Worm (Caenorhabditis elegans) whole organism, L3 larva: ENCODE results near the gene capa-1.

ENCODE experiments used
- aly-2 ChIP-seq: fragments of 150-350 bp; optimal IDR thresholded peaks from 2 replicates; lab custom pipeline; 2014; ENCODE audit warnings: missing biosample characterization, missing genetic modification characterization
- ama-1 ChIP-seq: fragments of 150-350 bp; optimal IDR thresholded peaks from 2 replicates; lab custom pipeline; 2018
- daf-12 ChIP-seq: fragments of 150-350 bp; optimal IDR thresholded peaks from 2 replicates; lab custom pipeline; 2014; ENCODE audit warnings: missing biosample characterization, missing genetic modification reagents, missing genetic modification characterization
- jun-1 ChIP-seq: fragments of 150-350 bp; optimal IDR thresholded peaks from 2 replicates; lab custom pipeline; 2014; ENCODE audit warnings: missing biosample characterization, missing genetic modification reagents, missing genetic modification characterization
- mdl-1 ChIP-seq: fragments of 150-350 bp; optimal IDR thresholded peaks from 2 replicates; lab custom pipeline; 2014; ENCODE audit warnings: missing biosample characterization, missing genetic modification characterization
- nhr-11 ChIP-seq: fragments of 150-350 bp; optimal IDR thresholded peaks from 2 replicates; lab custom pipeline; 2014; ENCODE audit warnings: missing biosample characterization, missing genetic modification characterization
- nhr-23 ChIP-seq: fragments of 150-350 bp; optimal IDR thresholded peaks from 2 replicates; lab custom pipeline; 2014; ENCODE audit warnings: missing biosample characterization, missing genetic modification reagents, missing genetic modification characterization
- nhr-237 ChIP-seq: fragments of 150-350 bp; optimal IDR thresholded peaks from 2 replicates; lab custom pipeline; 2014; ENCODE audit warnings: missing biosample characterization, missing genetic modification characterization
- pqm-1 ChIP-seq: fragments of 150-350 bp; optimal IDR thresholded peaks from 2 replicates; lab custom pipeline; 2017; ENCODE audit warnings: missing biosample characterization, missing genetic modification characterization, inconsistent platforms
- tbx-2 ChIP-seq: sonication (generic microtip); optimal IDR thresholded peaks from 2 replicates; lab custom pipeline; 2016; ENCODE audit warnings: mild to moderate bottlenecking, missing genetic modification characterization, missing compliant biosample characterization
- unc-39 ChIP-seq: sonication (generic microtip); optimal IDR thresholded peaks from 4 replicates; lab custom pipeline; 2017; ENCODE audit warnings: missing biosample characterization, missing genetic modification characterization
- unc-62 ChIP-seq: fragments of 150-350 bp; sonication (generic microtip); optimal IDR thresholded peaks from 4 replicates; lab custom pipeline; 2014; ENCODE audit warnings: missing biosample characterization, missing genetic modification reagents, missing genetic modification characterization
- zag-1 ChIP-seq: fragments of 150-350 bp; optimal IDR thresholded peaks from 2 replicates; lab custom pipeline; 2014; ENCODE audit warnings: missing biosample characterization, missing genetic modification characterization

DNA sequence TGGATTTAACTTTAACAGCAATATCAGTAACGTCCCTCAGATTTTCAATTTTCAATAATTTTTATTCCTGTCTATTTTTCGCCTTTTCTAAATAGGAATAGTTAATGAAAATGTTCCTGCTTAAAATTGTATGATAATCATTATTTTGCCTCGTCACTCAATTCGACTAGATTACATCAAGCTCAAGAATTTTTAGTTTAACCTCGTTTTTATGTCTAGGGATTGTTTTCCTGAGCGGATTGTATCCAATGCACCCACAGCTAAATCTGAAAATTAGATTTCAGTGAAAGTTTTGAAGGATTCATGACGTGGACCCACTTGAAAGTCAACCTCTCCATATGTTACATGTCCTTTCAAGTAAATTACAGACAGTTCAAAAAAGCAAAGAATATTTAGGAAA, 4.5 kb downstream of the capa-1 start:
- TF ChIP-seq tbx-2: no peak
- TF ChIP-seq unc-62: no peak
- no peak for TF ChIP-seq nhr-11 (tag; lab: Kevin White, UChicago)
- no peak for TF ChIP-seq zag-1 (tag; lab: Kevin White, UChicago)
- no peak for TF ChIP-seq daf-12 (tag; lab: Kevin White, UChicago)
- TF ChIP-seq ama-1: no peak
- TF ChIP-seq unc-39 (tag; lab: Kevin White, UChicago): no peak
- TF ChIP-seq nhr-23 (tag; lab: Kevin White, UChicago): no peak
- no peak for TF ChIP-seq aly-2 (tag; lab: Kevin White, UChicago)
- no peak for TF ChIP-seq pqm-1 (tag; lab: Kevin White, UChicago)
- no peak for TF ChIP-seq mdl-1
- no peak for TF ChIP-seq nhr-237 (tag; lab: Kevin White, UChicago)
- no peak for TF ChIP-seq jun-1 (tag; lab: Kevin White, UChicago)
